Worm (Caenorhabditis elegans): ENCODE measurements around the gene gei-13.

DNA sequence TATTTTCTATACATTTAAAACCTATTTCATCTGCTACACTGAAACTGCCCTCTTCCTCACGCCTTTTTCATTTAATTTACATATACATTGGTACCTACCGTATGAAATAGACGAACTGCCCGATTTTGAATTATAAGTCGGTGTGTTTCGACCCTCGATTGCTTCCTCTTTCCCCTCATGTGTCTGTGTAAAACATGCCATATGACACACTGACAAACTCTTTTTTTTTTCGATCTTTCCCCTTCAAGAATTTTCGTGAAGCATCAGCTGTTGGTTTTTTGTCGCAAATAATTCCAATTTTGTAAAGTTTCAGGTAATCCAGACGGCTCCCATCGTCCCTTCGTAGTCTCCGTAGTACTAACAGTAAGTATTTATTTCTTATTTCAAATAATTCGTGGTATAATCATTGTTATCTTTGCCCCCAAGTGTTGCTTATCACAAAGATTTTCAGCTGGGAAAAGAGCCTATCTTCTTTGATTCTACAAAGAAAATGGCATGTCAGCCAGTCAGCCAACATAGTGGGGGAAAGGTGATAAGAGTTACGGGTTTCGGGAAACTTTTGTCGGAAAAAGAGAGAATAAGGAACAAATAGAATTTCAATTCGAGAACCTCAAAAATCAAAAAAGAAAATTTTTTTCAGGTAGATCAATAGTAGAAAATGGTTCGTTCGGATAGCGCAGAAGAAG, 14.9 kb downstream of the gei-13 start:
- no peak for TF ChIP-seq nfya-1 (tag; optimal IDR thresholded peaks at IDR 0.05)
- no peak for TF ChIP-seq sox-4 (tag; optimal IDR thresholded peaks at IDR 0.05)
- TF ChIP-seq ceh-24 (tag; optimal IDR thresholded peaks at IDR 0.05): no peak
- TF ChIP-seq fkh-10 (GFP tag; optimal IDR thresholded peaks at IDR 0.05): no peak
